Worm (Caenorhabditis elegans): ENCODE results near the gene C35D10.12.
A peak's percentile ranks its signal among the peaks of the same experiment; 100 is the strongest.

C35D10.12 gene

DNA sequence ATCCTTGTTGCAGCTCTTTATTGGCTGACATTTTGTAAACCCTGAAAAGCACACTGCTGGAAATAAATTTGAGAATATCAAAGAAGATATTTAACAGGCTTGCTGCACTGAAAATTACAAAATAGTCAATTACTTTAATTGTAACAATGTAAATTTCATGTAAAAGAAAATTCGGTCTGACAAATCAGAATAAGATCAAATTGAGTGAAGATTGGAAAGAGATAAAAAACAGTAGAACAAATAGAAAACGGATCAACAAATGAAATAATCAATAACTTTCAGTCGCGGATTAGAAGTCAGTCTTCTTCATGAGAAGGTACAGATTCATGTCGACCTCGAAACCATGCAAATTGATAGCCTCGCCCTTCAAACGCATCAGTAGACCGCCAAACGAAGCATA lies 42.5 kb upstream of the C35D10.12 start, which contains the start of gene rars-1:
rars-1 (minus strand) TSS at position 101 of the 400 bp plus-strand sequence.
- TF ChIP-seq che-1 (tag; optimal IDR thresholded peaks at IDR 0.05) (no peak), ceh-18 (tag; optimal IDR thresholded peaks at IDR 0.05) (no peak), hlh-15 (tag; optimal IDR thresholded peaks at IDR 0.05) (no peak), sox-2 (GFP tag; IDR thresholded peaks at IDR 0.05) (no peak), elt-2 (tag; optimal IDR thresholded peaks at IDR 0.05) (no peak), ceh-6 (GFP tag; optimal IDR thresholded peaks at IDR 0.05) (no peak), ttx-3 (tag; optimal IDR thresholded peaks at IDR 0.05) (no peak), sox-4 (tag; optimal IDR thresholded peaks at IDR 0.05) (no peak), unc-86 (tag; optimal IDR thresholded peaks at IDR 0.05) (no peak), fkh-6 (tag; optimal IDR thresholded peaks at IDR 0.05) (no peak), ceh-19 (GFP tag; optimal IDR thresholded peaks at IDR 0.05) (no peak), sdc-2 (tag; optimal IDR thresholded peaks at IDR 0.05) (no peak), dve-1 (tag; optimal IDR thresholded peaks at IDR 0.05) (no peak), unc-3 (GFP tag; conservative IDR thresholded peaks at IDR 0.05) (no peak), unc-3 (tag; optimal IDR thresholded peaks at IDR 0.05) (no peak), pat-9 (tag; optimal IDR thresholded peaks at IDR 0.05) (no peak), F13H6.1 (tag; optimal IDR thresholded peaks at IDR 0.05) (no peak), nhr-11 (tag; optimal IDR thresholded peaks at IDR 0.05) (no peak), C08G9.2 (tag; optimal IDR thresholded peaks at IDR 0.05) (no peak)

DNA sequence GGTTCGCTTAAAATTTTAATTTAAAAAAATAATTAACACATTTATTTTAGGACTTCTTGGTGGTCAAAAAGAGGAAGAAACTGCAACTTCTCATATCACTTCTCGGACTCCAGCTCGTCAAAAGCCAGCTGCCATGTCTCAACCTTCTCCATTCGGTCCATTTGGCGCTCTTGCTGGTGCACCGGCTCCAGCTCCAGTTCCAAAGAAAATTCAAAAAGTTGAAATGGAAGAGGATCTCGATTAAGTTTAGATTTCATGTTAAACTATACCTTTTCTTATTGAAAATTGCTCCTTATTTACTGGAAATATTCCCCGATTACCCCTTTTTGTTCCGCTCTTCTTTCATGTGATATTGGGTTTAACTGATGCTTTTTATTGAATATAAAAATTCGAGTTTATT lies 39.2 kb upstream of the C35D10.12 start:
- TF ChIP-seq ceh-45 (GFP tag; IDR thresholded peaks at IDR 0.05) = no peak
- no peak for TF ChIP-seq hlh-6 (tag; optimal IDR thresholded peaks at IDR 0.05)
- TF ChIP-seq ets-4 (tag; optimal IDR thresholded peaks at IDR 0.05) = no peak
- TF ChIP-seq sox-4 (tag; optimal IDR thresholded peaks at IDR 0.05) = no peak
- no peak for TF ChIP-seq lin-11 (tag; optimal IDR thresholded peaks at IDR 0.05)
- TF ChIP-seq lim-6 (tag; optimal IDR thresholded peaks at IDR 0.05) = no peak
- TF ChIP-seq C08G9.2 (tag; optimal IDR thresholded peaks at IDR 0.05) = no peak
- no peak for TF ChIP-seq pha-2 (tag; optimal IDR thresholded peaks at IDR 0.05)
- TF ChIP-seq F13H6.1 (tag; optimal IDR thresholded peaks at IDR 0.05) = no peak
- no peak for TF ChIP-seq nfya-1 (tag; optimal IDR thresholded peaks at IDR 0.05)
- TF ChIP-seq pax-1 (tag; optimal IDR thresholded peaks at IDR 0.05) = no peak
- no peak for TF ChIP-seq tbx-7 (tag; optimal IDR thresholded peaks at IDR 0.05)
- no peak for TF ChIP-seq C38D4.7 (GFP tag; optimal IDR thresholded peaks at IDR 0.05)
- TF ChIP-seq che-1 (tag; optimal IDR thresholded peaks at IDR 0.05) = no peak

DNA sequence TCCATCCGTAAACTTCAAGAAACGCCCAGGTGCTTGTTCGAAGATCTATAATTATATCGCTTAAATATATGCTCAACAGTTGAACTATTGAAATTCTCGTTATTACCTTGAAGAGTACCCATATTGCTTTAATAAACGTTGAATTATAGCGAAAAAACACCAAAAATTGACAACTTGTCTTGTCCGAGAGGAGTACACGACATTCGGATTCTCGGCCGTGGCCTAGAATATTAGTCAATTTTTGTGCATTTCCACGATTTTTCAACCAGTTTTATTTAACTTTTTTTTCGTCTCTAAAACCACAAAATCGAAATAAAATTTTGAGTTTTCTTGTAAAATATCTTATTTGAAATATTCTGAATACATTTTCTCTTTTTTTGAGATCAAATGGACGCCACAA lies 37.7 kb upstream of the C35D10.12 start, which contains the start of the genes F26F4.9 and cee-1:
F26F4.9 (minus strand) TSS at position 205 of the 400 bp plus-strand sequence.
cee-1 (plus strand) TSS at position 383 of the 400 bp plus-strand sequence.
- TF ChIP-seq ceh-2 (tag; optimal IDR thresholded peaks at IDR 0.05) = peak; percentile 71
- TF ChIP-seq ceh-18 (tag; optimal IDR thresholded peaks at IDR 0.05) = peak; percentile 38
- peak; percentile 13 for TF ChIP-seq ztf-16 (tag; optimal IDR thresholded peaks at IDR 0.05)
- TF ChIP-seq unc-55 (GFP tag; optimal IDR thresholded peaks at IDR 0.05) = peak; percentile 30
- peak; percentile 72 for TF ChIP-seq hlh-8 (tag; optimal IDR thresholded peaks at IDR 0.05)
- TF ChIP-seq fkh-10 (GFP tag; optimal IDR thresholded peaks at IDR 0.05) = no peak
- TF ChIP-seq ref-2 (tag; optimal IDR thresholded peaks at IDR 0.05) = peak; percentile 25
- peak; percentile 85 for TF ChIP-seq ceh-31 (tag; optimal IDR thresholded peaks at IDR 0.05)
- peak; percentile 75 for TF ChIP-seq ets-4 (tag; optimal IDR thresholded peaks at IDR 0.05)
- no peak for TF ChIP-seq sdc-2 (tag; optimal IDR thresholded peaks at IDR 0.05)
- TF ChIP-seq sox-4 (tag; optimal IDR thresholded peaks at IDR 0.05) = no peak
- no peak for TF ChIP-seq ttx-3 (tag; optimal IDR thresholded peaks at IDR 0.05)
- peak; percentile 2 for TF ChIP-seq fax-1 (tag; optimal IDR thresholded peaks at IDR 0.05)
- peak; percentile 85 for TF ChIP-seq C08G9.2 (tag; optimal IDR thresholded peaks at IDR 0.05)
- TF ChIP-seq rnt-1 (tag; optimal IDR thresholded peaks at IDR 0.05) = peak; percentile 7
- peak; percentile 39 for TF ChIP-seq lim-6 (tag; optimal IDR thresholded peaks at IDR 0.05)
- TF ChIP-seq zip-5 (tag; optimal IDR thresholded peaks at IDR 0.05) = peak; percentile 52
- TF ChIP-seq tbx-7 (tag; optimal IDR thresholded peaks at IDR 0.05) = peak; percentile 71
